Fruit fly (Drosophila melanogaster) whole organism, pupa: ENCODE data around the gene SPE.

Experiments used
- CG17806 ChIP-seq: fragments of 200-800 bp; sonication (Bioruptor generic); optimal IDR thresholded peaks from 2 replicates; lab custom pipeline; 2018; ENCODE audit warnings: missing biosample characterization, mild to moderate bottlenecking, missing genetic modification characterization, moderate library complexity
- CG8159 ChIP-seq: fragments of 200-800 bp; sonication (Bioruptor generic); optimal IDR thresholded peaks from 3 replicates; lab custom pipeline; 2018; ENCODE audit warnings: missing biosample characterization, mild to moderate bottlenecking, missing genetic modification characterization, moderate library complexity
- EcR ChIP-seq: fragments of 200-800 bp; sonication (Bioruptor generic); optimal IDR thresholded peaks from 3 replicates; lab custom pipeline; 2019; ENCODE audit warnings: missing biosample characterization, missing genetic modification characterization, mild to moderate bottlenecking, moderate library complexity, missing genetic modification reagents

DNA sequence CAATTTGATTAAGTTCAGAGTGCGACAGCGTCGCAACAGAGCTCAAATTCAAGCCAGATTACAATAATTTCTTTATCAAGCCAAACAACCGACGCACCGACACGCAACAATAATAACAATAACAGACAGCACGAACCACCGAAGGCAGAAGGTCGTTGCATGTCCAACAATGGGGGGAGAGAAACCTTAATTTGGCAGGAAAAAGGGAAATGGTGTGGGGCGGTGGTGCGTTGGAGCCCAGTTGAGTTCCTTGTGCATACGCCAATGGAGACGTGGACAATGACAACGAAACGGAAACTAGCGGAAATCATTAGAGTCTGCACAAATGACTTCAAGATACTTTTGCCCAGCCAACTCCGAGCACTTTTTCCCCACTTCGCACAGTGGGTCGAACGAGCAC is 46.5 kb upstream of the SPE start:
- no peak for TF ChIP-seq CG8159
- no peak for TF ChIP-seq EcR (GFP tag; lab: Kevin White, UChicago)
- no peak for TF ChIP-seq CG17806 (tag; lab: Kevin White, UChicago)
